Fruit fly (Drosophila melanogaster) whole organism, embryonic: ENCODE data around the gene CG5376.
A peak's percentile ranks its signal among the peaks of the same experiment; 100 is the strongest.

Experiments
- Ada2b ChIP-seq: fragments of 200-800 bp; sonication (Bioruptor generic); IDR thresholded peaks from 2 replicates; pipeline ENCODE4 v1.3.6; 2022; ENCODE audit warnings: missing biosample characterization, missing genetic modification characterization
- Atf-2 ChIP-seq: fragments of 200-800 bp; sonication (Bioruptor generic); optimal IDR thresholded peaks from 2 replicates; lab custom pipeline; 2016; ENCODE audit warnings: missing biosample characterization, missing genetic modification characterization
- B-H1 ChIP-seq: fragments of 200-800 bp; sonication (Bioruptor generic); IDR thresholded peaks from 3 replicates; pipeline ENCODE4 v1.3.6; 2022; ENCODE audit warnings: missing biosample characterization, missing genetic modification characterization
- BEAF-32 ChIP-seq: fragments of 200-800 bp; sonication (Bioruptor generic); optimal IDR thresholded peaks from 3 replicates; lab custom pipeline; 2017; ENCODE audit warnings: missing biosample characterization, missing genetic modification characterization, mild to moderate bottlenecking, moderate library complexity, missing genetic modification reagents
- Bgb ChIP-seq: fragments of 200-800 bp; sonication (Bioruptor generic); IDR thresholded peaks from 2 replicates; pipeline ENCODE4 v1.3.6; 2022; ENCODE audit warnings: missing biosample characterization, missing genetic modification characterization; ENCODE audit not compliant: partially characterized antibody
- Bteb2 ChIP-seq: fragments of 200-800 bp; sonication (Bioruptor generic); optimal IDR thresholded peaks from 2 replicates; lab custom pipeline; 2016; ENCODE audit warnings: missing biosample characterization, missing genetic modification characterization
- CG10267 ChIP-seq: fragments of 200-800 bp; sonication (Bioruptor generic); optimal IDR thresholded peaks from 2 replicates; lab custom pipeline; 2018; ENCODE audit warnings: missing biosample characterization, mild to moderate bottlenecking, missing genetic modification characterization, moderate library complexity
- CG10321 ChIP-seq: fragments of 200-800 bp; sonication (Bioruptor generic); IDR thresholded peaks from 2 replicates; pipeline ENCODE4 v1.3.6; 2022; ENCODE audit warnings: missing biosample characterization, missing genetic modification characterization
- CG11085 ChIP-seq: fragments of 200-800 bp; sonication (Bioruptor generic); IDR thresholded peaks from 2 replicates; pipeline ENCODE4 v1.3.6; 2022; ENCODE audit warnings: missing biosample characterization, missing genetic modification characterization
- CG11560 ChIP-seq: fragments of 200-800 bp; sonication (Bioruptor generic); IDR thresholded peaks from 3 replicates; pipeline ENCODE4 v1.3.6; 2022; ENCODE audit warnings: missing biosample characterization, missing genetic modification characterization
- CG15479 ChIP-seq: fragments of 200-800 bp; sonication (Bioruptor generic); optimal IDR thresholded peaks from 3 replicates; lab custom pipeline; 2019; ENCODE audit warnings: missing biosample characterization, mild to moderate bottlenecking, missing genetic modification characterization, moderate library complexity
- CG34376 ChIP-seq: fragments of 200-800 bp; sonication (Bioruptor generic); optimal IDR thresholded peaks from 2 replicates; lab custom pipeline; 2018; ENCODE audit warnings: missing biosample characterization, mild to moderate bottlenecking, missing genetic modification characterization
- CG4404 ChIP-seq: fragments of 200-800 bp; sonication (Bioruptor generic); IDR thresholded peaks from 2 replicates; pipeline ENCODE4 v1.3.6; 2022; ENCODE audit warnings: missing biosample characterization, missing genetic modification characterization
- CG6254 ChIP-seq: fragments of 200-800 bp; sonication (Bioruptor generic); optimal IDR thresholded peaks from 3 replicates; lab custom pipeline; 2017; ENCODE audit warnings: mild to moderate bottlenecking, missing biosample characterization, missing genetic modification reagents, missing genetic modification characterization
- CG6683 ChIP-seq: fragments of 200-800 bp; sonication (Bioruptor generic); optimal IDR thresholded peaks from 2 replicates; lab custom pipeline; 2017; ENCODE audit warnings: missing biosample characterization, mild to moderate bottlenecking, missing genetic modification characterization, missing genetic modification reagents
- CG6689 ChIP-seq: fragments of 200-800 bp; sonication (Bioruptor generic); IDR thresholded peaks from 2 replicates; pipeline ENCODE4 v1.3.6; 2022; ENCODE audit warnings: missing biosample characterization, missing genetic modification characterization
- CG7372 ChIP-seq: fragments of 200-800 bp; sonication (Bioruptor generic); IDR thresholded peaks from 2 replicates; pipeline ENCODE4 v1.3.6; 2022; ENCODE audit warnings: missing biosample characterization, missing genetic modification characterization
- CG7745 ChIP-seq: fragments of 200-800 bp; sonication (Bioruptor generic); optimal IDR thresholded peaks from 2 replicates; lab custom pipeline; 2018; ENCODE audit warnings: missing biosample characterization, mild to moderate bottlenecking, missing genetic modification characterization, moderate library complexity
- CG7839 ChIP-seq: fragments of 200-800 bp; sonication (Bioruptor generic); optimal IDR thresholded peaks from 3 replicates; lab custom pipeline; 2018; ENCODE audit warnings: missing biosample characterization, mild to moderate bottlenecking, missing genetic modification characterization, moderate library complexity
- CG9932 ChIP-seq: fragments of 200-800 bp; sonication (Bioruptor generic); IDR thresholded peaks from 2 replicates; pipeline ENCODE4 v1.3.6; 2022; ENCODE audit warnings: missing biosample characterization, missing genetic modification characterization
- Dek ChIP-seq: fragments of 200-800 bp; sonication (Bioruptor generic); optimal IDR thresholded peaks from 3 replicates; lab custom pipeline; 2019; ENCODE audit warnings: missing biosample characterization, mild to moderate bottlenecking, missing genetic modification characterization, moderate library complexity
- Hey ChIP-seq: fragments of 200-800 bp; sonication (Bioruptor generic); optimal IDR thresholded peaks from 3 replicates; lab custom pipeline; 2018; ENCODE audit warnings: missing biosample characterization, mild to moderate bottlenecking, missing genetic modification characterization
- NC2α ChIP-seq: fragments of 200-800 bp; sonication (Bioruptor generic); optimal IDR thresholded peaks from 2 replicates; lab custom pipeline; 2016; ENCODE audit warnings: missing biosample characterization, missing genetic modification characterization
- Pdp1 ChIP-seq, 2 experiments: fragments of 200-800 bp; sonication (Bioruptor generic); optimal IDR thresholded peaks; 3 replicates each; lab custom pipeline; 2016; ENCODE audit warnings: missing biosample characterization in 2 of 2, missing genetic modification characterization in 2 of 2, mild to moderate bottlenecking in 1 of 2, moderate library complexity in 1 of 2
- Rfx ChIP-seq: fragments of 200-800 bp; sonication (Bioruptor generic); IDR thresholded peaks from 2 replicates; pipeline ENCODE4 v1.3.6; 2022; ENCODE audit warnings: missing biosample characterization, missing genetic modification characterization
- Xbp1 ChIP-seq: fragments of 200-800 bp; sonication (Bioruptor generic); optimal IDR thresholded peaks from 3 replicates; lab custom pipeline; 2016; ENCODE audit warnings: missing biosample characterization, mild to moderate bottlenecking, missing genetic modification characterization
- Xrp1 ChIP-seq: fragments of 200-800 bp; sonication (Bioruptor generic); IDR thresholded peaks from 2 replicates; pipeline ENCODE4 v1.3.6; 2022; ENCODE audit warnings: missing biosample characterization, missing genetic modification characterization
- ab ChIP-seq: fragments of 200-800 bp; sonication (Bioruptor generic); optimal IDR thresholded peaks from 2 replicates; lab custom pipeline; 2016; ENCODE audit warnings: missing biosample characterization, missing genetic modification characterization
- amos ChIP-seq: fragments of 200-800 bp; sonication (Bioruptor generic); IDR thresholded peaks from 2 replicates; pipeline ENCODE4 v1.3.6; 2022; ENCODE audit warnings: missing biosample characterization, missing genetic modification characterization; ENCODE audit not compliant: partially characterized antibody
- ap ChIP-seq: fragments of 200-800 bp; sonication (Bioruptor generic); IDR thresholded peaks from 2 replicates; pipeline ENCODE4 v1.3.6; 2022; ENCODE audit warnings: missing biosample characterization, missing genetic modification characterization
- bcd ChIP-seq: fragments of 200-800 bp; sonication (Bioruptor generic); optimal IDR thresholded peaks from 2 replicates; lab custom pipeline; 2017; ENCODE audit warnings: missing biosample characterization, mild to moderate bottlenecking, missing genetic modification characterization
- exex ChIP-seq: fragments of 200-800 bp; sonication (Bioruptor generic); optimal IDR thresholded peaks from 4 replicates; lab custom pipeline; 2018; ENCODE audit warnings: missing biosample characterization, mild to moderate bottlenecking, missing genetic modification characterization, moderate library complexity
- grn ChIP-seq: fragments of 200-800 bp; sonication (Bioruptor generic); optimal IDR thresholded peaks from 3 replicates; lab custom pipeline; 2017; ENCODE audit warnings: missing biosample characterization, missing genetic modification characterization
- ken ChIP-seq: fragments of 200-800 bp; sonication (Bioruptor generic); IDR thresholded peaks from 3 replicates; pipeline ENCODE4 v1.3.6; 2022; ENCODE audit warnings: missing biosample characterization, missing genetic modification characterization
- mld ChIP-seq: fragments of 200-800 bp; sonication (Bioruptor generic); IDR thresholded peaks from 3 replicates; pipeline ENCODE4 v1.3.6; 2022; ENCODE audit warnings: missing biosample characterization, missing genetic modification characterization; ENCODE audit not compliant: partially characterized antibody
- onecut ChIP-seq: fragments of 200-800 bp; sonication (Bioruptor generic); IDR thresholded peaks from 2 replicates; pipeline ENCODE4 v1.3.6; 2022; ENCODE audit warnings: missing biosample characterization, missing genetic modification characterization
- pfk ChIP-seq: fragments of 200-800 bp; sonication (Bioruptor generic); optimal IDR thresholded peaks from 2 replicates; lab custom pipeline; 2018; ENCODE audit warnings: missing biosample characterization, mild to moderate bottlenecking, missing genetic modification characterization, moderate library complexity
- row ChIP-seq: fragments of 200-800 bp; sonication (Bioruptor generic); IDR thresholded peaks from 3 replicates; pipeline ENCODE4 v1.3.6; 2022; ENCODE audit warnings: missing biosample characterization, missing genetic modification characterization
- sens-2 ChIP-seq: fragments of 200-800 bp; sonication (Bioruptor generic); IDR thresholded peaks from 2 replicates; pipeline ENCODE4 v1.3.6; 2022; ENCODE audit warnings: missing biosample characterization, missing genetic modification characterization
- shn ChIP-seq: fragments of 200-800 bp; sonication (Bioruptor generic); optimal IDR thresholded peaks from 3 replicates; lab custom pipeline; 2016; ENCODE audit warnings: missing biosample characterization, missing genetic modification characterization
- sqz ChIP-seq: fragments of 200-800 bp; sonication (Bioruptor generic); optimal IDR thresholded peaks from 3 replicates; lab custom pipeline; 2018; ENCODE audit warnings: missing biosample characterization, mild to moderate bottlenecking, missing genetic modification characterization
- usp ChIP-seq: fragments of >200 bp; optimal IDR thresholded peaks from 2 replicates; lab custom pipeline; 2017; ENCODE audit warnings: missing biosample characterization, missing genetic modification characterization
- zen ChIP-seq: fragments of 200-800 bp; sonication (Bioruptor generic); optimal IDR thresholded peaks from 3 replicates; lab custom pipeline; 2018; ENCODE audit warnings: missing biosample characterization, mild to moderate bottlenecking, missing genetic modification characterization, moderate library complexity

CG5376 gene

dm6 chr3R:22461673-22462585, 26.8 kb downstream of the CG5376 start, which contains the start of the genes Rpn7 and AP-2mu (continued):
- TF ChIP-seq bcd (no peak), Xrp1 (GFP tag; lab: Robert Waterston, UW) (no peak), mld (GFP tag; lab: Robert Waterston, UW) (no peak), Hey (tag; lab: Kevin White, UChicago) (no peak), CG6254 (no peak), Dek (tag; lab: Kevin White, UChicago) (peak; percentile 29), Xbp1 (GFP tag; lab: Kevin White, UChicago) (peak; percentile 30), usp (GFP tag; lab: Kevin White, UChicago) (no peak), Ada2b (GFP tag; lab: Robert Waterston, UW) (no peak), Bteb2 (GFP tag; lab: Kevin White, UChicago) (no peak), CG9932 (GFP tag; lab: Robert Waterston, UW) (peak; percentile 43; the same call in 1 of the 2 replicates), CG15479 (GFP tag; lab: Kevin White, UChicago) (no peak), CG11085 (GFP tag; lab: Robert Waterston, UW) (no peak), pfk (GFP tag; lab: Kevin White, UChicago) (no peak), sqz (GFP tag; lab: Kevin White, UChicago) (no peak), ab (GFP tag; lab: Kevin White, UChicago) (no peak), grn (GFP tag; lab: Kevin White, UChicago) (peak; percentile 68), row (GFP tag; lab: Robert Waterston, UW) (peak; percentile 28; the same call in 1 of the 3 replicates), BEAF-32 (GFP tag; lab: Kevin White, UChicago) (peak; percentile 45), Atf-2 (GFP tag; lab: Kevin White, UChicago) (no peak), Bgb (GFP tag; lab: Robert Waterston, UW) (no peak), CG4404 (GFP tag; lab: Robert Waterston, UW) (no peak), sens-2 (no peak), CG7745 (tag; lab: Kevin White, UChicago) (no peak), Rfx (no peak), zen (no peak), CG6689 (GFP tag; lab: Robert Waterston, UW) (no peak)

- TF ChIP-seq amos (no peak), ken (GFP tag; lab: Robert Waterston, UW) (no peak), exex (tag; lab: Kevin White, UChicago) (peak; percentile 51), ap (no peak), CG10321 (no peak), grn (GFP tag; lab: Kevin White, UChicago) (peak; percentile 59), Pdp1 (GFP tag; optimal IDR thresholded peaks at IDR 0.05; lab: Kevin White, UChicago) (peak in 1 of 2 experiments; percentile 67), CG7372 (GFP tag; lab: Robert Waterston, UW) (no peak), CG7839 (no peak), CG10267 (tag; lab: Kevin White, UChicago) (no peak), CG34376 (peak; percentile 98), NC2α (GFP tag; lab: Kevin White, UChicago) (no peak), CG11560 (tag; lab: Robert Waterston, UW) (no peak), onecut (GFP tag; lab: Robert Waterston, UW) (no peak), B-H1 (GFP tag; lab: Robert Waterston, UW) (no peak), shn (no peak), CG6683 (GFP tag; lab: Kevin White, UChicago) (no peak)
- TF ChIP-seq, all 482 proteins: peak for 4
Measured at dm6 chr3R:22456007-22456406, 32.7 kb downstream of the CG5376 start.
